Worm (Caenorhabditis elegans): Measurements from ENCODE around the gene Y71H2B.4.

Y71H2B.4 gene

ce11 chrIII:2651519-2651918 lies 32.8 kb downstream of the Y71H2B.4 start (continued):
- TF ChIP-seq sptf-1 (tag; optimal IDR thresholded peaks at IDR 0.05) (no peak), unc-30 (tag; optimal IDR thresholded peaks at IDR 0.05) (no peak), lin-35 (GFP tag; optimal IDR thresholded peaks at IDR 0.05) (no peak), tlp-1 (tag; optimal IDR thresholded peaks at IDR 0.05) (no peak), lin-15B (tag; optimal IDR thresholded peaks at IDR 0.05) (no peak), lir-3 (tag; optimal IDR thresholded peaks at IDR 0.05; ENCODE audit: poor library complexity) (no peak), ceh-8 (GFP tag; optimal IDR thresholded peaks at IDR 0.05) (no peak), efl-3 (GFP tag; optimal IDR thresholded peaks at IDR 0.05) (no peak), elt-3 (tag; optimal IDR thresholded peaks at IDR 0.05) (no peak), ces-1 (GFP tag; optimal IDR thresholded peaks at IDR 0.05) (no peak), swsn-7 (tag; optimal IDR thresholded peaks at IDR 0.05) (no peak), nhr-19 (GFP tag; conservative IDR thresholded peaks at IDR 0.05) (no peak), mef-2 (tag; optimal IDR thresholded peaks at IDR 0.05) (no peak), ceh-82 (tag; optimal IDR thresholded peaks at IDR 0.05) (no peak), C16A3.4 (tag; optimal IDR thresholded peaks at IDR 0.05) (no peak), skn-1 (tag; optimal IDR thresholded peaks at IDR 0.05) (no peak), nhr-12 (tag; optimal IDR thresholded peaks at IDR 0.05) (no peak), lin-13 (GFP tag; optimal IDR thresholded peaks at IDR 0.05) (no peak), fkh-10 (GFP tag; optimal IDR thresholded peaks at IDR 0.05) (no peak), ceh-63 (GFP tag; optimal IDR thresholded peaks at IDR 0.05) (no peak), aly-2 (tag; optimal IDR thresholded peaks at IDR 0.05) (no peak), hpl-2 (GFP tag; optimal IDR thresholded peaks at IDR 0.05) (no peak), hlh-4 (tag; optimal IDR thresholded peaks at IDR 0.05) (no peak), irx-1 (tag; optimal IDR thresholded peaks at IDR 0.05) (no peak), lin-14 (GFP tag; optimal IDR thresholded peaks at IDR 0.05) (peak; percentile 71), rnt-1 (tag; optimal IDR thresholded peaks at IDR 0.05) (no peak), fos-1 (tag; optimal IDR thresholded peaks at IDR 0.05) (no peak), nhr-237 (tag; optimal IDR thresholded peaks at IDR 0.05) (no peak), blmp-1 (tag; optimal IDR thresholded peaks at IDR 0.05) (peak; percentile 47), snu-23 (GFP tag; optimal IDR thresholded peaks at IDR 0.05) (peak; percentile 19), nhr-71 (tag; optimal IDR thresholded peaks at IDR 0.05) (peak; percentile 7), nhr-28 (tag; optimal IDR thresholded peaks at IDR 0.05) (no peak), ets-5 (GFP tag; IDR thresholded peaks at IDR 0.05) (no peak), pag-3 (tag; optimal IDR thresholded peaks at IDR 0.05; ENCODE audit: borderline replicate concordance, insufficient read depth) (no peak), jun-1 (tag; optimal IDR thresholded peaks at IDR 0.05) (no peak), aha-1 (tag; optimal IDR thresholded peaks at IDR 0.05) (no peak), unc-62 (GFP tag; optimal IDR thresholded peaks at IDR 0.05) (no peak), nhr-90 (tag; optimal IDR thresholded peaks at IDR 0.05; ENCODE audit: poor library complexity) (peak; percentile 31), nhr-11 (tag; optimal IDR thresholded peaks at IDR 0.05) (no peak), hlh-17 (GFP tag; optimal IDR thresholded peaks at IDR 0.05; ENCODE audit: borderline replicate concordance) (no peak), dsc-1 (tag; optimal IDR thresholded peaks at IDR 0.05) (no peak), vab-15 (tag; optimal IDR thresholded peaks at IDR 0.05) (no peak), grh-1 (GFP tag; IDR thresholded peaks at IDR 0.05) (0 out of 2 replicates have a peak, but pooled peaks have one; percentile 20), fkh-4 (tag; optimal IDR thresholded peaks at IDR 0.05; ENCODE audit: borderline replicate concordance) (no peak), nhr-76 (tag; optimal IDR thresholded peaks at IDR 0.05) (no peak), nhr-85 (tag) (peak; percentile 89)

Measured in whole organism, L1 larva.